Fruit fly (Drosophila melanogaster) whole organism, wandering third instar larva: Measurements from ENCODE around the gene CG13455.

Source experiments
- Abd-B ChIP-seq: fragments of >200 bp; optimal IDR thresholded peaks from 2 replicates; lab custom pipeline; 2017; ENCODE audit warnings: missing biosample characterization, missing genetic modification characterization
- CG32264 ChIP-seq: fragments of 200-800 bp; sonication (Bioruptor generic); optimal IDR thresholded peaks from 2 replicates; lab custom pipeline; 2016; ENCODE audit warnings: missing biosample characterization, missing genetic modification characterization
- CG9705 ChIP-seq: fragments of 200-800 bp; sonication (Bioruptor generic); optimal IDR thresholded peaks from 2 replicates; lab custom pipeline; 2018; ENCODE audit warnings: missing biosample characterization, mild to moderate bottlenecking, missing genetic modification characterization
- CrebA ChIP-seq: fragments of 200-800 bp; sonication (Bioruptor generic); optimal IDR thresholded peaks from 2 replicates; lab custom pipeline; 2016; ENCODE audit warnings: missing biosample characterization, mild to moderate bottlenecking, missing genetic modification characterization, borderline replicate concordance
- Dfd ChIP-seq: fragments of >200 bp; optimal IDR thresholded peaks from 2 replicates; lab custom pipeline; 2017; ENCODE audit warnings: missing biosample characterization, missing genetic modification characterization
- Dif ChIP-seq: fragments of 200-275, 200-300 bp; sonication (Bioruptor generic); optimal IDR thresholded peaks from 2 replicates; lab custom pipeline; 2018; ENCODE audit warnings: missing biosample characterization, missing genetic modification characterization; ENCODE audit not compliant: partially characterized antibody
- GATAd ChIP-seq: sonication (Bioruptor generic); optimal IDR thresholded peaks from 2 replicates; lab custom pipeline; 2016; ENCODE audit warnings: missing biosample characterization, missing genetic modification characterization
- HLH106 ChIP-seq: fragments of 200-800 bp; optimal IDR thresholded peaks from 3 replicates; lab custom pipeline; 2019; ENCODE audit warnings: missing biosample characterization, mild to moderate bottlenecking, missing genetic modification characterization, moderate library complexity
- Hnf4 ChIP-seq: fragments of 200-800 bp; sonication (Bioruptor generic); optimal IDR thresholded peaks from 2 replicates; lab custom pipeline; 2016; ENCODE audit warnings: missing biosample characterization, mild to moderate bottlenecking, missing genetic modification characterization
- Hr78 ChIP-seq: fragments of >200 bp; optimal IDR thresholded peaks from 2 replicates; lab custom pipeline; 2017; ENCODE audit warnings: missing biosample characterization, missing genetic modification characterization
- Hr83 ChIP-seq: fragments of 200-300 bp; sonication (Bioruptor generic); optimal IDR thresholded peaks from 2 replicates; lab custom pipeline; 2016; ENCODE audit warnings: missing biosample characterization, mild to moderate bottlenecking, missing genetic modification characterization, moderate library complexity; ENCODE audit not compliant: poor library complexity, severe bottlenecking
- Jra ChIP-seq: sonication (Bioruptor generic); optimal IDR thresholded peaks from 2 replicates; lab custom pipeline; 2016; ENCODE audit warnings: missing biosample characterization, missing genetic modification characterization
- Mio ChIP-seq: sonication (Bioruptor generic); optimal IDR thresholded peaks from 2 replicates; lab custom pipeline; 2016; ENCODE audit warnings: missing biosample characterization, missing genetic modification characterization
- Myc ChIP-seq: fragments of >200 bp; optimal IDR thresholded peaks from 2 replicates; lab custom pipeline; 2017
- N ChIP-seq: fragments of >200 bp; optimal IDR thresholded peaks from 2 replicates; lab custom pipeline; 2018; ENCODE audit warnings: missing biosample characterization, missing external identifiers, missing genetic modification characterization
- OdsH ChIP-seq: fragments of 200-800 bp; sonication (Bioruptor generic); optimal IDR thresholded peaks from 2 replicates; lab custom pipeline; 2016; ENCODE audit warnings: missing biosample characterization, mild to moderate bottlenecking, missing genetic modification characterization
- Rel ChIP-seq, 2 experiments: fragments of 200-800 bp; sonication (Bioruptor generic) in 1 of 2; optimal IDR thresholded peaks; 2 replicates in 1 of 2; 3 replicates in 1 of 2; lab custom pipeline; 2016 to 2019; ENCODE audit warnings: mild to moderate bottlenecking in 2 of 2, missing biosample characterization in 2 of 2, missing genetic modification characterization in 2 of 2, moderate library complexity in 1 of 2
- Sp1 ChIP-seq: fragments of 200-800 bp; sonication (Bioruptor generic); optimal IDR thresholded peaks from 3 replicates; lab custom pipeline; 2019; ENCODE audit warnings: missing biosample characterization, mild to moderate bottlenecking, missing genetic modification characterization, moderate library complexity
- Vsx2 ChIP-seq: fragments of 200-300, 225-300 bp; sonication (Bioruptor generic); optimal IDR thresholded peaks from 2 replicates; lab custom pipeline; 2018; ENCODE audit warnings: missing biosample characterization, missing genetic modification characterization; ENCODE audit not compliant: partially characterized antibody
- br ChIP-seq: fragments of 200-800 bp; sonication (Bioruptor generic); optimal IDR thresholded peaks from 2 replicates; lab custom pipeline; 2016; ENCODE audit warnings: missing biosample characterization, missing genetic modification characterization
- brk ChIP-seq: fragments of 200-800 bp; sonication (Bioruptor generic); optimal IDR thresholded peaks from 2 replicates; lab custom pipeline; 2016; ENCODE audit warnings: missing biosample characterization, mild to moderate bottlenecking, missing genetic modification characterization
- dl ChIP-seq, 2 experiments: fragments of 175-275, 200-275 bp in 1 of 2; fragments of 200-275 bp in 1 of 2; sonication (Bioruptor generic); optimal IDR thresholded peaks; lab custom pipeline; 2018; ENCODE audit warnings: mild to moderate bottlenecking in 2 of 2, missing biosample characterization in 2 of 2, missing genetic modification characterization in 2 of 2, moderate library complexity in 2 of 2; ENCODE audit not compliant: partially characterized antibody in 2 of 2, insufficient read depth in 1 of 2
- dmrt93B ChIP-seq: fragments of 200-800 bp; sonication (Bioruptor generic); optimal IDR thresholded peaks from 2 replicates; lab custom pipeline; 2018; ENCODE audit warnings: missing biosample characterization, mild to moderate bottlenecking, missing genetic modification characterization
- dsf ChIP-seq: sonication (Bioruptor generic); optimal IDR thresholded peaks from 2 replicates; lab custom pipeline; 2016; ENCODE audit warnings: missing biosample characterization, missing genetic modification characterization, borderline replicate concordance
- ey ChIP-seq: fragments of 200-800 bp; sonication (Bioruptor generic); optimal IDR thresholded peaks from 2 replicates; lab custom pipeline; 2016; ENCODE audit warnings: missing biosample characterization, missing genetic modification characterization
- foxo ChIP-seq, 2 experiments: fragments of 200-800 bp; sonication (Bioruptor generic); optimal IDR thresholded peaks; 2 replicates in 1 of 2; 3 replicates in 1 of 2; lab custom pipeline; 2016 to 2017; ENCODE audit warnings: missing biosample characterization in 2 of 2, missing genetic modification characterization in 2 of 2
- fru ChIP-seq: fragments of 200-800 bp; sonication (Bioruptor generic); optimal IDR thresholded peaks from 3 replicates; lab custom pipeline; 2016; ENCODE audit warnings: missing biosample characterization, mild to moderate bottlenecking, missing genetic modification characterization
- h ChIP-seq: fragments of 200-800 bp; sonication (Bioruptor generic); optimal IDR thresholded peaks from 3 replicates; lab custom pipeline; 2016; ENCODE audit warnings: missing biosample characterization, mild to moderate bottlenecking, missing genetic modification characterization
- lola ChIP-seq: fragments of >200 bp; optimal IDR thresholded peaks from 2 replicates; lab custom pipeline; 2017; ENCODE audit warnings: missing biosample characterization, missing genetic modification characterization
- pan ChIP-seq: fragments of >200 bp; optimal IDR thresholded peaks from 2 replicates; lab custom pipeline; 2017
- psq ChIP-seq: fragments of 200-800 bp; sonication (Bioruptor generic); optimal IDR thresholded peaks from 3 replicates; lab custom pipeline; 2017; ENCODE audit warnings: missing biosample characterization, mild to moderate bottlenecking, missing genetic modification characterization, moderate library complexity
- rgr ChIP-seq: fragments of 200-800 bp; sonication (Bioruptor generic); optimal IDR thresholded peaks from 3 replicates; lab custom pipeline; 2016; ENCODE audit warnings: missing biosample characterization, mild to moderate bottlenecking, missing genetic modification characterization
- sage ChIP-seq: fragments of 200-800 bp; sonication (Bioruptor generic); optimal IDR thresholded peaks from 2 replicates; lab custom pipeline; 2016; ENCODE audit warnings: missing biosample characterization, mild to moderate bottlenecking, missing genetic modification characterization
- sv ChIP-seq: fragments of 200-800 bp; sonication (Bioruptor generic); optimal IDR thresholded peaks from 3 replicates; lab custom pipeline; 2016; ENCODE audit warnings: missing biosample characterization, missing genetic modification characterization
- tai ChIP-seq: sonication (Bioruptor generic); optimal IDR thresholded peaks from 2 replicates; lab custom pipeline; 2016; ENCODE audit warnings: missing biosample characterization, missing genetic modification characterization
- usp ChIP-seq: fragments of >200 bp; optimal IDR thresholded peaks from 2 replicates; lab custom pipeline; 2017; ENCODE audit warnings: missing biosample characterization, missing genetic modification characterization
- woc ChIP-seq: sonication (Bioruptor generic); optimal IDR thresholded peaks from 2 replicates; lab custom pipeline; 2016; ENCODE audit warnings: missing biosample characterization, mild to moderate bottlenecking, missing genetic modification characterization

The CG13455 gene

dm6 chr3L:15508233-15508632 is 11.9 kb downstream of the CG13455 start, which contains the start of gene CG7841:
Gene CG7841, minus strand, starts transcription at chr3L:15508252.
- TF ChIP-seq Sp1 (GFP tag; lab: Kevin White, UChicago) (peak; percentile 99), dmrt93B (GFP tag; lab: Kevin White, UChicago) (peak; percentile 94), rgr (peak; percentile 99), CrebA (no peak), HLH106 (tag; lab: Kevin White, UChicago) (peak; percentile 99), CG32264 (peak; percentile 97), OdsH (GFP tag; lab: Kevin White, UChicago) (peak; percentile 99), sv (GFP tag; lab: Kevin White, UChicago) (peak; percentile 98), sage (GFP tag; lab: Kevin White, UChicago) (peak; percentile 98), Mio (GFP tag; lab: Kevin White, UChicago) (peak; percentile 85), Rel (GFP tag; optimal IDR thresholded peaks at IDR 0.05; lab: Kevin White, UChicago) (peak; percentile 89), Rel (tag; optimal IDR thresholded peaks at IDR 0.05; lab: Kevin White, UChicago) (peak; percentile 95), Dfd (GFP tag; lab: Kevin White, UChicago) (no peak), lola (GFP tag; lab: Kevin White, UChicago) (no peak), tai (GFP tag; lab: Kevin White, UChicago) (peak; percentile 96), Hnf4 (peak; percentile 96), dsf (peak; percentile 83), br (GFP tag; lab: Kevin White, UChicago) (peak; percentile 99), Jra (peak; percentile 97), dl (GFP tag; optimal IDR thresholded peaks at IDR 0.05; lab: Kevin White, UChicago; ENCODE audit: insufficient read depth in 1 of 2, partially characterized antibody in 2 of 2) (no peak), N (GFP tag; lab: Kevin White, UChicago) (no peak), psq (GFP tag; lab: Kevin White, UChicago) (peak; percentile 93), ey (GFP tag; lab: Kevin White, UChicago) (peak; percentile 97), woc (GFP tag; lab: Kevin White, UChicago) (peak; percentile 96), Hr83 (GFP tag; lab: Kevin White, UChicago) (no peak), CG9705 (GFP tag; lab: Kevin White, UChicago) (peak; percentile 98), fru (GFP tag; lab: Kevin White, UChicago) (peak; percentile 99), brk (peak; percentile 98), h (GFP tag; lab: Kevin White, UChicago) (peak; percentile 99), pan (lab: Kevin White, UChicago) (no peak), foxo (GFP tag; optimal IDR thresholded peaks at IDR 0.05; lab: Kevin White, UChicago) (peak; percentile 96 to 99)

dm6 chr3L:15508750-15509149 is 12.4 kb downstream of the CG13455 start, which contains the start of gene Z600:
Gene Z600, plus strand, starts transcription at chr3L:15509061.
- TF ChIP-seq Abd-B (GFP tag; lab: Kevin White, UChicago) (no peak), Jra (no peak), N (GFP tag; lab: Kevin White, UChicago) (no peak), h (GFP tag; lab: Kevin White, UChicago) (no peak), Hr78 (no peak), HLH106 (tag; lab: Kevin White, UChicago) (no peak), Myc (lab: Kevin White, UChicago) (no peak), rgr (no peak), dl (GFP tag; optimal IDR thresholded peaks at IDR 0.05; lab: Kevin White, UChicago; ENCODE audit: insufficient read depth in 1 of 2, partially characterized antibody in 2 of 2) (no peak), fru (GFP tag; lab: Kevin White, UChicago) (no peak), Dfd (GFP tag; lab: Kevin White, UChicago) (no peak), GATAd (GFP tag; lab: Kevin White, UChicago) (no peak), Hr83 (GFP tag; lab: Kevin White, UChicago) (no peak), dsf (no peak), lola (GFP tag; lab: Kevin White, UChicago) (no peak), Dif (GFP tag; lab: Kevin White, UChicago) (no peak)

- TF ChIP-seq Dif (GFP tag; lab: Kevin White, UChicago) = no peak
- TF ChIP-seq Hr83 (GFP tag; lab: Kevin White, UChicago) = no peak
- TF ChIP-seq h (GFP tag; lab: Kevin White, UChicago) = no peak
- no peak for TF ChIP-seq Vsx2 (GFP tag; lab: Kevin White, UChicago)
- no peak for TF ChIP-seq dsf
- TF ChIP-seq fru (GFP tag; lab: Kevin White, UChicago) = no peak
- no peak for TF ChIP-seq dmrt93B (GFP tag; lab: Kevin White, UChicago)
- no peak for TF ChIP-seq Abd-B (GFP tag; lab: Kevin White, UChicago)
- no peak for TF ChIP-seq pan (lab: Kevin White, UChicago)
- no peak for TF ChIP-seq sv (GFP tag; lab: Kevin White, UChicago)
- no peak for TF ChIP-seq foxo (GFP tag; optimal IDR thresholded peaks at IDR 0.05; lab: Kevin White, UChicago)
- TF ChIP-seq Hnf4 = no peak
- no peak for TF ChIP-seq Dfd (GFP tag; lab: Kevin White, UChicago)
- no peak for TF ChIP-seq Rel (GFP tag; optimal IDR thresholded peaks at IDR 0.05; lab: Kevin White, UChicago)
- TF ChIP-seq Rel (tag; optimal IDR thresholded peaks at IDR 0.05; lab: Kevin White, UChicago) = no peak
- TF ChIP-seq rgr = no peak
- TF ChIP-seq Jra = no peak
- no peak for TF ChIP-seq sage (GFP tag; lab: Kevin White, UChicago)
- no peak for TF ChIP-seq psq (GFP tag; lab: Kevin White, UChicago)
- no peak for TF ChIP-seq usp (GFP tag; lab: Kevin White, UChicago)
- TF ChIP-seq CrebA = no peak
Observed at dm6 chr3L:15509398-15509797, 13.0 kb downstream of the CG13455 start, which contains the start of the genes gdl and gdl-ORF39. Gene gdl, plus strand, starts transcription at chr3L:15509445. Gene gdl-ORF39, plus strand, starts transcription at chr3L:15509445.
